Worm (Caenorhabditis elegans) whole organism, late embryonic: ENCODE measurements around the gene srh-304.

Experiments used
- C08G9.2 ChIP-seq: sonication (generic microtip); optimal IDR thresholded peaks from 2 replicates; lab custom pipeline; 2016; ENCODE audit warnings: mild to moderate bottlenecking, missing genetic modification characterization, moderate library complexity, missing compliant biosample characterization
- K02D7.2 ChIP-seq: sonication (generic microtip); optimal IDR thresholded peaks from 2 replicates; lab custom pipeline; 2017; ENCODE audit warnings: mild to moderate bottlenecking, missing genetic modification characterization, missing compliant biosample characterization
- T23F11.4 ChIP-seq: fragments of 200-800 bp; sonication (Bioruptor generic); optimal IDR thresholded peaks from 2 replicates; lab custom pipeline; 2018; ENCODE audit warnings: mild to moderate bottlenecking, missing genetic modification characterization, missing compliant biosample characterization
- ama-1 ChIP-seq: fragments of 150-350 bp; optimal IDR thresholded peaks from 2 replicates; lab custom pipeline; 2014
- ceh-18 ChIP-seq: sonication (generic microtip); optimal IDR thresholded peaks from 2 replicates; lab custom pipeline; 2016; ENCODE audit warnings: missing genetic modification characterization, missing compliant biosample characterization
- ceh-31 ChIP-seq: sonication (generic microtip); optimal IDR thresholded peaks from 2 replicates; lab custom pipeline; 2016; ENCODE audit warnings: missing genetic modification characterization, missing compliant biosample characterization
- ceh-34 ChIP-seq: sonication (generic microtip); optimal IDR thresholded peaks from 2 replicates; lab custom pipeline; 2016; ENCODE audit warnings: mild to moderate bottlenecking, missing genetic modification characterization, missing compliant biosample characterization
- ceh-6 ChIP-seq: fragments of 200-800 bp; sonication (Bioruptor generic); optimal IDR thresholded peaks from 2 replicates; lab custom pipeline; 2018; ENCODE audit warnings: mild to moderate bottlenecking, missing genetic modification characterization, missing compliant biosample characterization
- che-1 ChIP-seq: sonication (generic microtip); optimal IDR thresholded peaks from 2 replicates; lab custom pipeline; 2016; ENCODE audit warnings: mild to moderate bottlenecking, missing genetic modification characterization, missing compliant biosample characterization
- dmd-4 ChIP-seq: sonication (generic microtip); optimal IDR thresholded peaks from 2 replicates; lab custom pipeline; 2016; ENCODE audit warnings: borderline replicate concordance, missing genetic modification characterization, missing compliant biosample characterization
- dve-1 ChIP-seq: sonication (generic microtip); optimal IDR thresholded peaks from 2 replicates; lab custom pipeline; 2017; ENCODE audit warnings: antibody characterized with exemption, mild to moderate bottlenecking, missing genetic modification characterization, missing compliant biosample characterization
- elt-4 ChIP-seq: sonication (generic microtip); optimal IDR thresholded peaks from 2 replicates; lab custom pipeline; 2016; ENCODE audit warnings: missing genetic modification characterization, missing compliant biosample characterization
- ets-4 ChIP-seq: sonication (generic microtip); optimal IDR thresholded peaks from 2 replicates; lab custom pipeline; 2016; ENCODE audit warnings: missing genetic modification characterization, missing compliant biosample characterization
- fkh-6 ChIP-seq: sonication (generic microtip); optimal IDR thresholded peaks from 2 replicates; lab custom pipeline; 2016; ENCODE audit warnings: missing genetic modification characterization, missing compliant biosample characterization
- hlh-13 ChIP-seq: fragments of 200-800 bp; sonication (Bioruptor generic); optimal IDR thresholded peaks from 2 replicates; lab custom pipeline; 2018; ENCODE audit warnings: mild to moderate bottlenecking, missing genetic modification characterization, missing compliant biosample characterization
- hlh-8 ChIP-seq: sonication (generic microtip); optimal IDR thresholded peaks from 2 replicates; lab custom pipeline; 2016; ENCODE audit warnings: missing genotype, missing genetic modification characterization, missing compliant biosample characterization
- lin-11 ChIP-seq: fragments of 200-800 bp; sonication (Bioruptor generic); optimal IDR thresholded peaks from 2 replicates; lab custom pipeline; 2018; ENCODE audit warnings: mild to moderate bottlenecking, missing genetic modification characterization, missing compliant biosample characterization
- mec-3 ChIP-seq: sonication (generic microtip); optimal IDR thresholded peaks from 2 replicates; lab custom pipeline; 2016; ENCODE audit warnings: borderline replicate concordance, missing genetic modification characterization, missing compliant biosample characterization
- nfya-1 ChIP-seq: sonication (generic microtip); optimal IDR thresholded peaks from 2 replicates; lab custom pipeline; 2017; ENCODE audit warnings: missing genetic modification characterization, mild to moderate bottlenecking, missing compliant biosample characterization, antibody characterized with exemption, moderate library complexity
- nhr-11 ChIP-seq: fragments of 150-350 bp; optimal IDR thresholded peaks from 2 replicates; lab custom pipeline; 2014; ENCODE audit warnings: missing biosample characterization, missing genetic modification characterization
- pag-3 ChIP-seq: sonication (generic microtip); optimal IDR thresholded peaks from 2 replicates; lab custom pipeline; 2016; ENCODE audit warnings: missing compliant biosample characterization, missing genetic modification characterization, borderline replicate concordance
- pax-1 ChIP-seq: fragments of 150-350 bp; optimal IDR thresholded peaks from 2 replicates; lab custom pipeline; 2014; ENCODE audit warnings: missing biosample characterization, missing genetic modification characterization
- pha-2 ChIP-seq: sonication (generic microtip); optimal IDR thresholded peaks from 2 replicates; lab custom pipeline; 2017; ENCODE audit warnings: mild to moderate bottlenecking, missing genetic modification characterization, missing compliant biosample characterization
- pha-4 ChIP-seq: fragments of 150-350 bp; optimal IDR thresholded peaks from 2 replicates; lab custom pipeline; 2018; ENCODE audit warnings: missing biosample characterization, missing genetic modification reagents, missing genetic modification characterization
- pros-1 ChIP-seq: fragments of 150-350 bp; optimal IDR thresholded peaks from 2 replicates; lab custom pipeline; 2014; ENCODE audit warnings: missing biosample characterization, missing genetic modification reagents, missing genetic modification characterization
- rnt-1 ChIP-seq: sonication (generic microtip); optimal IDR thresholded peaks from 2 replicates; lab custom pipeline; 2016; ENCODE audit warnings: missing genetic modification characterization, missing compliant biosample characterization
- sox-2 ChIP-seq: fragments of 200-800 bp; sonication (Bioruptor generic); IDR thresholded peaks from 2 replicates; pipeline ENCODE4 v1.3.6; 2022; ENCODE audit warnings: missing genetic modification reagents, missing genetic modification characterization, missing compliant biosample characterization
- tbx-2 ChIP-seq: sonication (generic microtip); optimal IDR thresholded peaks from 2 replicates; lab custom pipeline; 2016; ENCODE audit warnings: missing genetic modification characterization, missing compliant biosample characterization
- unc-42 ChIP-seq: sonication (generic microtip); optimal IDR thresholded peaks from 2 replicates; lab custom pipeline; 2016; ENCODE audit warnings: missing genotype, missing genetic modification characterization, missing compliant biosample characterization
- unc-55 ChIP-seq: sonication (generic microtip); optimal IDR thresholded peaks from 2 replicates; lab custom pipeline; 2017; ENCODE audit warnings: missing biosample characterization, missing genetic modification reagents, missing genetic modification characterization
- zip-5 ChIP-seq: sonication (generic microtip); optimal IDR thresholded peaks from 2 replicates; lab custom pipeline; 2016; ENCODE audit warnings: missing genetic modification characterization, missing compliant biosample characterization

srh-304 gene

ce11 chrV:17784363-17784762 is 44.0 kb upstream of the srh-304 start:
- TF ChIP-seq lin-11 = no peak
- TF ChIP-seq dmd-4 (tag; lab: Kevin White, UChicago) = no peak
- no peak for TF ChIP-seq elt-4 (tag; lab: Kevin White, UChicago)
- TF ChIP-seq unc-55 (GFP tag; lab: Kevin White, UChicago) = no peak
- no peak for TF ChIP-seq ceh-6 (GFP tag; lab: Kevin White, UChicago)
- no peak for TF ChIP-seq pha-4
- no peak for TF ChIP-seq mec-3
- no peak for TF ChIP-seq rnt-1 (tag; lab: Kevin White, UChicago)
- TF ChIP-seq ets-4 (tag; lab: Kevin White, UChicago) = no peak
- no peak for TF ChIP-seq fkh-6 (tag; lab: Kevin White, UChicago)
- no peak for TF ChIP-seq pha-2 (tag; lab: Kevin White, UChicago)
- no peak for TF ChIP-seq zip-5 (tag; lab: Kevin White, UChicago)
- no peak for TF ChIP-seq nfya-1 (tag; lab: Kevin White, UChicago)
- TF ChIP-seq pag-3 (tag; lab: Kevin White, UChicago) = no peak
- TF ChIP-seq T23F11.4 (GFP tag; lab: Kevin White, UChicago) = no peak

- TF ChIP-seq hlh-8 (tag; lab: Kevin White, UChicago) (no peak), pax-1 (no peak), unc-42 (tag; lab: Kevin White, UChicago) (no peak), dve-1 (tag; lab: Kevin White, UChicago) (no peak), unc-55 (GFP tag; lab: Kevin White, UChicago) (no peak), hlh-13 (GFP tag; lab: Kevin White, UChicago) (no peak), che-1 (no peak), nfya-1 (tag; lab: Kevin White, UChicago) (no peak), ama-1 (lab: Kevin White, UChicago) (no peak), ceh-18 (no peak), ceh-34 (no peak)
Observed at ce11 chrV:17790191-17790590, 38.2 kb upstream of the srh-304 start, which contains the start of gene srh-290. TSS of gene srh-290 (plus strand) at chrV:17790491.

- no peak for TF ChIP-seq K02D7.2 (tag; lab: Kevin White, UChicago)
Observed at ce11 chrV:17793986-17794385, 34.4 kb upstream of the srh-304 start, which contains the start of gene srh-289. TSS of gene srh-289 (minus strand) at chrV:17794086.

- TF ChIP-seq ceh-31 (no peak), pros-1 (tag; lab: Kevin White, UChicago) (no peak), C08G9.2 (tag; lab: Kevin White, UChicago) (no peak)
Observed at ce11 chrV:17795655-17796054, 32.8 kb upstream of the srh-304 start, which contains the start of gene srh-288. TSS of gene srh-288 (minus strand) at chrV:17795755.

ce11 chrV:17798789-17799188 is 29.6 kb upstream of the srh-304 start, which contains the start of gene srx-18:
TSS of gene srx-18 (minus strand) at chrV:17798889.
- TF ChIP-seq unc-55 (GFP tag; lab: Kevin White, UChicago) (no peak), tbx-2 (tag; lab: Kevin White, UChicago) (no peak), pag-3 (tag; lab: Kevin White, UChicago) (no peak), sox-2 (GFP tag; lab: Robert Waterston, UW) (no peak)
- TF ChIP-seq, all 69 proteins: peak for 0

- TF ChIP-seq ets-4 (tag; lab: Kevin White, UChicago) (no peak), nhr-11 (tag; lab: Kevin White, UChicago) (no peak)
Observed at ce11 chrV:17800538-17800937, 27.9 kb upstream of the srh-304 start, which contains the start of gene srh-287. TSS of gene srh-287 (plus strand) at chrV:17800838.
